Worm (Caenorhabditis elegans) whole organism, L4 larva: ENCODE measurements around the gene cyp-35A4.
A peak's percentile ranks its signal among the peaks of the same experiment; 100 is the strongest.

Experiments used
- D1046.2 ChIP-seq: fragments of 200-800 bp; sonication (Bioruptor generic); IDR thresholded peaks from 2 replicates; pipeline ENCODE4 v1.3.6; 2022; ENCODE audit warnings: missing genetic modification characterization, missing compliant biosample characterization
- F37D6.2 ChIP-seq: sonication (generic microtip); optimal IDR thresholded peaks from 2 replicates; lab custom pipeline; 2016; ENCODE audit warnings: mild to moderate bottlenecking, missing genetic modification characterization, missing compliant biosample characterization
- F44E2.7 ChIP-seq: fragments of 200-800 bp; sonication (Bioruptor generic); IDR thresholded peaks from 2 replicates; pipeline ENCODE4 v2.1.2; 2022; ENCODE audit warnings: missing genetic modification characterization, missing compliant biosample characterization
- Y105C5A.15 ChIP-seq: fragments of 200-800 bp; sonication (Bioruptor generic); IDR thresholded peaks from 2 replicates; pipeline ENCODE4 v1.3.6; 2022; ENCODE audit warnings: missing genetic modification characterization, missing compliant biosample characterization
- Y75B8A.6 ChIP-seq: fragments of 200-800 bp; sonication (Bioruptor generic); IDR thresholded peaks from 2 replicates; pipeline ENCODE4 v1.3.6; 2022; ENCODE audit warnings: missing genetic modification reagents, missing genetic modification characterization, missing compliant biosample characterization
- aha-1 ChIP-seq: fragments of 150-350 bp; peaks from one replicate; lab custom pipeline; 2014; ENCODE audit warnings: missing biosample characterization, missing genetic modification characterization
- arid-1 ChIP-seq: fragments of 200-800 bp; sonication (Bioruptor generic); conservative IDR thresholded peaks from 2 replicates; pipeline ENCODE4 v1.3.6; 2022; ENCODE audit warnings: missing genetic modification reagents, missing genetic modification characterization, missing compliant biosample characterization
- cey-2 ChIP-seq: sonication (generic microtip); optimal IDR thresholded peaks from 3 replicates; lab custom pipeline; 2017; ENCODE audit warnings: missing genetic modification characterization, mild to moderate bottlenecking, missing compliant biosample characterization, antibody characterized with exemption, borderline replicate concordance; ENCODE audit not compliant: insufficient read depth
- ctbp-1 ChIP-seq: fragments of 200-800 bp; sonication (Bioruptor generic); IDR thresholded peaks from 2 replicates; pipeline ENCODE4 v1.3.6; 2022; ENCODE audit warnings: missing genetic modification reagents, missing genetic modification characterization, missing compliant biosample characterization
- daf-19 ChIP-seq: fragments of 200-800 bp; sonication (Bioruptor generic); conservative IDR thresholded peaks from 2 replicates; pipeline ENCODE4 v1.3.6; 2022; ENCODE audit warnings: missing genetic modification characterization, missing compliant biosample characterization
- dmd-6 ChIP-seq: fragments of 200-800 bp; sonication (Bioruptor generic); IDR thresholded peaks from 2 replicates; pipeline ENCODE4 v1.3.6; 2022; ENCODE audit warnings: missing genetic modification reagents, missing genetic modification characterization, missing compliant biosample characterization
- dmd-8 ChIP-seq: fragments of 200-800 bp; sonication (Bioruptor generic); IDR thresholded peaks from 2 replicates; pipeline ENCODE4 v1.3.6; 2022; ENCODE audit warnings: missing genetic modification characterization, missing compliant biosample characterization
- dmd-9 ChIP-seq: fragments of 200-800 bp; sonication (Bioruptor generic); IDR thresholded peaks from 2 replicates; pipeline ENCODE4 v1.3.6; 2022; ENCODE audit warnings: missing genetic modification reagents, missing genetic modification characterization, missing compliant biosample characterization
- dpl-1 ChIP-seq: fragments of 150-350 bp; optimal IDR thresholded peaks from 2 replicates; lab custom pipeline; 2014; ENCODE audit warnings: missing biosample characterization, missing genetic modification reagents, missing genetic modification characterization
- duxl-1 ChIP-seq: sonication (generic microtip); optimal IDR thresholded peaks from 2 replicates; lab custom pipeline; 2016; ENCODE audit warnings: mild to moderate bottlenecking, missing genetic modification characterization, moderate library complexity, missing compliant biosample characterization; ENCODE audit not compliant: poor library complexity
- dve-1 ChIP-seq: sonication (generic microtip); optimal IDR thresholded peaks from 2 replicates; lab custom pipeline; 2017; ENCODE audit warnings: antibody characterized with exemption, mild to moderate bottlenecking, missing genetic modification characterization, missing compliant biosample characterization; ENCODE audit not compliant: insufficient read depth
- gei-8 ChIP-seq: fragments of 200-800 bp; sonication (Bioruptor generic); optimal IDR thresholded peaks from 2 replicates; lab custom pipeline; 2018; ENCODE audit warnings: mild to moderate bottlenecking, missing genetic modification characterization, missing compliant biosample characterization
- hlh-30 ChIP-seq: sonication (generic microtip); optimal IDR thresholded peaks from 2 replicates; lab custom pipeline; 2017; ENCODE audit warnings: antibody characterized with exemption, mild to moderate bottlenecking, missing genetic modification characterization, missing compliant biosample characterization; ENCODE audit not compliant: insufficient read depth
- lim-7 ChIP-seq: fragments of 200-800 bp; sonication (Bioruptor generic); IDR thresholded peaks from 2 replicates; pipeline ENCODE4 v1.3.6; 2022; ENCODE audit warnings: missing genetic modification characterization, missing compliant biosample characterization
- lin-13 ChIP-seq: fragments of 150-350 bp; optimal IDR thresholded peaks from 2 replicates; lab custom pipeline; 2014; ENCODE audit warnings: missing biosample characterization, missing genetic modification reagents, missing genetic modification characterization
- lin-15B ChIP-seq: fragments of 150-350 bp; sonication (generic microtip); optimal IDR thresholded peaks from 3 replicates; lab custom pipeline; 2014; ENCODE audit warnings: missing biosample characterization, missing genetic modification characterization
- lir-3 ChIP-seq: sonication (generic microtip); optimal IDR thresholded peaks from 2 replicates; lab custom pipeline; 2016; ENCODE audit warnings: mild to moderate bottlenecking, missing genetic modification characterization, missing compliant biosample characterization
- lsy-2 ChIP-seq, 2 experiments: fragments of 150-350 bp in 1 of 2; sonication (generic microtip) in 1 of 2; optimal IDR thresholded peaks; 2 replicates each; lab custom pipeline; 2014 to 2017; ENCODE audit warnings: missing biosample characterization in 2 of 2, missing genetic modification characterization in 2 of 2
- madf-9 ChIP-seq: fragments of 200-800 bp; sonication (Bioruptor generic); conservative IDR thresholded peaks from 2 replicates; pipeline ENCODE4 v1.3.6; 2022; ENCODE audit warnings: missing genetic modification reagents, missing genetic modification characterization, missing compliant biosample characterization
- mdl-1 ChIP-seq, 2 experiments: fragments of 150-350 bp in 1 of 2; sonication (generic microtip) in 1 of 2; optimal IDR thresholded peaks; 2 replicates each; lab custom pipeline; 2014 to 2017; ENCODE audit warnings: missing biosample characterization in 2 of 2, missing genetic modification characterization in 2 of 2
- mes-2 ChIP-seq: sonication (generic microtip); optimal IDR thresholded peaks from 2 replicates; lab custom pipeline; 2016; ENCODE audit warnings: missing genotype, mild to moderate bottlenecking, missing genetic modification characterization, missing compliant biosample characterization; ENCODE audit not compliant: poor library complexity, severe bottlenecking
- mxl-2 ChIP-seq: fragments of 200-800 bp; sonication (Bioruptor generic); conservative IDR thresholded peaks from 2 replicates; pipeline ENCODE4 v1.3.6; 2022; ENCODE audit warnings: missing genetic modification reagents, missing genetic modification characterization, missing compliant biosample characterization
- mxl-3 ChIP-seq: fragments of 200-800 bp; sonication (Bioruptor generic); optimal IDR thresholded peaks from 2 replicates; lab custom pipeline; 2018; ENCODE audit warnings: mild to moderate bottlenecking, missing genetic modification characterization, missing compliant biosample characterization
- nhr-102 ChIP-seq: sonication (generic microtip); optimal IDR thresholded peaks from 2 replicates; lab custom pipeline; 2016; ENCODE audit warnings: mild to moderate bottlenecking, missing genetic modification characterization, moderate library complexity, missing compliant biosample characterization
- nhr-25 ChIP-seq: sonication (generic microtip); optimal IDR thresholded peaks from 2 replicates; lab custom pipeline; 2017; ENCODE audit warnings: missing genetic modification characterization, mild to moderate bottlenecking, missing compliant biosample characterization, antibody characterized with exemption, moderate library complexity, borderline replicate concordance; ENCODE audit not compliant: insufficient read depth
- nhr-42 ChIP-seq: fragments of 200-800 bp; sonication (Bioruptor generic); IDR thresholded peaks from 2 replicates; pipeline ENCODE4 v1.3.6; 2022; ENCODE audit warnings: missing genetic modification characterization, missing compliant biosample characterization
- nhr-77 ChIP-seq: fragments of 150-350 bp; optimal IDR thresholded peaks from 2 replicates; lab custom pipeline; 2014; ENCODE audit warnings: missing biosample characterization, missing genetic modification characterization
- rbr-2 ChIP-seq: sonication (generic microtip); optimal IDR thresholded peaks from 2 replicates; lab custom pipeline; 2016; ENCODE audit warnings: missing genotype, missing genetic modification characterization, missing compliant biosample characterization
- tag-97 ChIP-seq: fragments of 200-800 bp; sonication (Bioruptor generic); IDR thresholded peaks from 2 replicates; pipeline ENCODE4 v1.3.6; 2022; ENCODE audit warnings: missing genetic modification characterization, missing compliant biosample characterization
- unc-62 ChIP-seq, 3 experiments: fragments of 150-350 bp in 1 of 3; sonication (generic microtip); optimal IDR thresholded peaks in 2 of 3; peaks in 1 of 3; 1 replicate in 1 of 3; 2 replicates in 2 of 3; lab custom pipeline; 2014 to 2017; ENCODE audit warnings: missing biosample characterization in 3 of 3, missing genetic modification characterization in 3 of 3, missing genetic modification reagents in 3 of 3, missing genotype in 1 of 3
- ztf-11 ChIP-seq: fragments of 150-350 bp; optimal IDR thresholded peaks from 2 replicates; lab custom pipeline; 2014; ENCODE audit warnings: missing biosample characterization, missing genetic modification characterization

Gene cyp-35A4

DNA sequence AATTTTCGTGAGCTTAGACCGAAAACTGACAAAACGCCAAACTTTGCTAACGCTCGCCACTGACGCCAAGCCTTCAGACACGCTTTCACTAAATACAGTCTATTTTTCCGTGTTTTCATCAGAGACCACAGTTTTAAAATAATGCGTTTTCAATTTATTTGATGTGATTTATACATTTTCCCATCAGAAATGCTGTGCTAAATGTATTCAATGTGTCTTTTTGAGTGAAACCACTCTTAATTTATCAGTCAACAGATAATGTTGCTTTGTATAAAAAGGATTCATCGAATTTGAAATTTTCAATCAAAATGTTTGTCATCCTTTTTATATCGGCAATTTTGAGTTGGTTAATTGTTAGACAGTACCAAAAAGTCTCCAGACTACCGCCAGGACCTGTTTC lies at the start of gene cyp-35A4:
Gene cyp-35A4 (plus strand): TSS at position 301 of the 400 bp plus-strand sequence.
- no peak for TF ChIP-seq nhr-77
- no peak for TF ChIP-seq daf-19
- TF ChIP-seq nhr-42 (GFP tag; lab: Robert Waterston, UW), result no peak
- no peak for TF ChIP-seq mdl-1 (tag; optimal IDR thresholded peaks at IDR 0.05; lab: Kevin White, UChicago)
- no peak for TF ChIP-seq lin-15B (tag; lab: Kevin White, UChicago)
- no peak for TF ChIP-seq dmd-8 (GFP tag; lab: Robert Waterston, UW)
- TF ChIP-seq dve-1 (tag; lab: Kevin White, UChicago), result no peak
- no peak for TF ChIP-seq nhr-102 (tag; lab: Kevin White, UChicago)
- TF ChIP-seq arid-1, result no peak
- TF ChIP-seq dpl-1 (GFP tag; lab: Kevin White, UChicago), result no peak
- TF ChIP-seq rbr-2 (tag; lab: Kevin White, UChicago), result no peak
- no peak for TF ChIP-seq ztf-11 (tag; lab: Kevin White, UChicago)
- TF ChIP-seq, all 104 proteins: peak for 0

DNA sequence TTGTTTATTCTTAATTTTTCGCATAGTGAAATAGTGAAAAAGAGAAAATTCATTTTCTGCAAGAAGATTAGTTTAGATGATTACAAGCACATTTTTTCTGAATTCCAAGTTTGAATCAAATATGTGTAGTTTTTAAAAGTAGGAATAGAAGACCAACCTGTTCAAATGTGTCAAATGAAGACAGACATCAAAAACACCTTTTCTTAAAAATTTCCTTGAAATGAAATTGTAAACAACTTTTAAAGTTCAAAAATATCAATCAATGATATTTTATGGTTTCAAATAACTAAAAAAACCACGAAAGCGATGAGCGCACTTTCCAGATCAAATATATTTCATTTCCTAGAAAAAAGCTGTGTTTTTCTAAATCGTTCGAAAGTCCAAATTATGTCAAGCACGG lies 49.7 kb upstream of the cyp-35A4 start, which contains the start of gene nlp-30:
Gene nlp-30 (plus strand): TSS at position 301 of the 400 bp plus-strand sequence.
- TF ChIP-seq unc-62 (GFP tag; optimal IDR thresholded peaks at IDR 0.05 in 1 of 2; lab: Kevin White, UChicago), result peak in 1 of 2 experiments; percentile 62
- no peak for TF ChIP-seq unc-62 (tag; optimal IDR thresholded peaks at IDR 0.05; lab: Kevin White, UChicago)
- TF ChIP-seq dmd-9, result no peak

DNA sequence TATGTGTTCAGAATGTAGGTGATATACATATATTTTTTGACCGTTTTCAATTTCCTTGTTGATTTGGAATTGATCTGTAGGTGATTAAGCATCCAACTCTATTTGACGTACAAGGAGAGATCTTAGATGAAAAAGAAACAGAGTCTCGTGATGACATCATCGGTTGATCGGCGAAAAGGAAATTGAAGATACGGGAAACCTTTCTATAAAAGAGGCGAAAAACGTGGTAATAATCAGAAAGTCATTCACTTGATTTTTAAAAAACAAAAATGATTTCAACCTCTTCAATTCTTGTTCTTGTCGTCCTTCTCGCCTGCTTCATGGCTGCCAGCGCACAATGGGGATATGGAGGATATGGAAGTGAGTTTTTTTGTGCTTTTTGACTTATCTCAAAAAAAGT lies 47.2 kb upstream of the cyp-35A4 start, which contains the start of gene nlp-29:
Gene nlp-29 (plus strand): TSS at position 248 of the 400 bp plus-strand sequence.
- TF ChIP-seq lir-3 (tag; lab: Kevin White, UChicago), result no peak
- TF ChIP-seq mxl-3 (GFP tag; lab: Kevin White, UChicago), result peak; percentile 38
- TF ChIP-seq madf-9 (GFP tag; lab: Robert Waterston, UW), result no peak
- TF ChIP-seq F44E2.7, result no peak
- no peak for TF ChIP-seq mes-2 (tag; lab: Kevin White, UChicago)
- no peak for TF ChIP-seq duxl-1 (tag; lab: Kevin White, UChicago)
- no peak for TF ChIP-seq cey-2
- peak; percentile 16; the same call in 1 of the 2 replicates for TF ChIP-seq dmd-6 (GFP tag; lab: Robert Waterston, UW)
- TF ChIP-seq Y105C5A.15 (GFP tag; lab: Robert Waterston, UW), result no peak
- TF ChIP-seq nhr-25 (tag; lab: Kevin White, UChicago), result peak; percentile 47
- TF ChIP-seq ctbp-1 (GFP tag; lab: Robert Waterston, UW), result no peak
- no peak for TF ChIP-seq lin-13 (GFP tag; lab: Kevin White, UChicago)
- TF ChIP-seq lsy-2 (tag; optimal IDR thresholded peaks at IDR 0.05; lab: Kevin White, UChicago), result peak in 1 of 2 experiments; percentile 2
- peak; percentile 56 for TF ChIP-seq hlh-30
- TF ChIP-seq Y75B8A.6, result no peak
- TF ChIP-seq, all 104 proteins: peak for 5

DNA sequence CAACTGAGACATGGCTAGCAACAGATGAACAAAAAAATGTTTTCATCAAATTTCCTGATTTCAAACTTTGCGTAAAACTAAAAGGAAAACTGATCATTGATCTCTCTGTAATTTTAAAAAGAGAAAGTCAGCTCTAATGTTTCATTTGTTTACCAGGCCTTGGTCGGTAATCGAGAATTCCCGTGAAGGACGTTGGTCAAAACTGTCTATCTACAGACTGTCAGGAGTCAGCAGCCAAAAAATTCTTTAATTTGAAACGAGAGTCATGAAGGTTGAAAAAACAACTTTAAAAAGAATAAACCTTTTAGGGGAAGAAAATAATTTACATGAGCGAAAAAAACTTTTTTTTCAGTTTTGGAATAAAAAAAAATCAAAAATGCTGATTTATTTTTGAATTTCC lies 46.3 kb upstream of the cyp-35A4 start:
- TF ChIP-seq aha-1 (tag; lab: Kevin White, UChicago) (peak; percentile 60), mxl-2 (no peak), nhr-25 (tag; lab: Kevin White, UChicago) (peak; percentile 13), lim-7 (GFP tag; lab: Robert Waterston, UW) (no peak), unc-62 (GFP tag; optimal IDR thresholded peaks at IDR 0.05 in 1 of 2; lab: Kevin White, UChicago) (no peak), unc-62 (tag; optimal IDR thresholded peaks at IDR 0.05; lab: Kevin White, UChicago) (no peak)

DNA sequence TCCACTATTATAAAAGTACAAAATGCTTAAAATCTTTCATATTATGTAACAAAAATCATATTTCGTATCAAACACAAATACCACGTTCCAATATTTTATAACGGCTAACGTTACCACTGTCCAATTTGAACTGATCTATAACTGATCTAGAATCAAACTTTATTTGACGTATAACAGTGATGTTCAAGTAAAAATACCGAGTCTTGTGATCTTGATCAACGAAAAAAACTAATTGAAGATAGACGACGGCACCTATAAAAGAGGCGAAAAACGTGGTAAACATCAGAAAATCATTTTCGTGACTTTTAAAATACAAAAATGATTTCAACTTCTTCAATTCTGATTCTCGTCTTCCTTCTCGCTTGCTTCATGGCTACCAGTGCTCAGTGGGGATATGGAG lies 43.8 kb upstream of the cyp-35A4 start, which contains the start of gene nlp-28:
Gene nlp-28 (plus strand): TSS at position 285 of the 400 bp plus-strand sequence.
- TF ChIP-seq lim-7 (GFP tag; lab: Robert Waterston, UW) (no peak), gei-8 (no peak), F37D6.2 (tag; lab: Kevin White, UChicago) (no peak), madf-9 (GFP tag; lab: Robert Waterston, UW) (no peak), D1046.2 (no peak), tag-97 (GFP tag; lab: Robert Waterston, UW) (no peak)
